Fruit fly (Drosophila melanogaster): ENCODE measurements around the gene Hel89B.

The Hel89B gene

dm6 chr3R:15963690-15964281 is 9.3 kb upstream of the Hel89B start, which contains the start of the genes CG4287 and CG5516 (continued):
- TF ChIP-seq CG7556 (GFP tag; optimal IDR thresholded peaks at IDR 0.05) = no peak
- TF ChIP-seq CG1529 (GFP tag; optimal IDR thresholded peaks at IDR 0.05) = no peak
- TF ChIP-seq disco-r (GFP tag; optimal IDR thresholded peaks at IDR 0.05) = no peak
- TF ChIP-seq ab (GFP tag; optimal IDR thresholded peaks at IDR 0.05) = no peak
- TF ChIP-seq HmgZ (tag; optimal IDR thresholded peaks at IDR 0.05) = peak; percentile 25
- TF ChIP-seq CG34422 (GFP tag; IDR thresholded peaks at IDR 0.05) = no peak; the same call in 2 of the 3 replicates
- no peak for TF ChIP-seq Hr39 (optimal IDR thresholded peaks at IDR 0.05)
- TF ChIP-seq Hsf (GFP tag; optimal IDR thresholded peaks at IDR 0.05) = peak; percentile 7
- no peak for TF ChIP-seq CG10366 (GFP tag; IDR thresholded peaks at IDR 0.05)
- no peak for TF ChIP-seq Dip3 (GFP tag; optimal IDR thresholded peaks at IDR 0.05)
- TF ChIP-seq az2 (GFP tag; optimal IDR thresholded peaks at IDR 0.05) = no peak
- TF ChIP-seq Six4 (GFP tag; optimal IDR thresholded peaks at IDR 0.05) = no peak
- TF ChIP-seq Hr78 (GFP tag; optimal IDR thresholded peaks at IDR 0.05) = no peak
- no peak for TF ChIP-seq CG8924 (tag; optimal IDR thresholded peaks at IDR 0.05)
- no peak for TF ChIP-seq Sox102F (GFP tag; optimal IDR thresholded peaks at IDR 0.05)
- TF ChIP-seq CG2116 (GFP tag; optimal IDR thresholded peaks at IDR 0.05) = peak; percentile 92
- no peak for TF ChIP-seq CG2712 (tag; optimal IDR thresholded peaks at IDR 0.05)
- TF ChIP-seq ase (GFP tag; IDR thresholded peaks at IDR 0.05) = no peak
- no peak for TF ChIP-seq CG15514 (GFP tag; optimal IDR thresholded peaks at IDR 0.05)
- TF ChIP-seq Nf-YC (tag; optimal IDR thresholded peaks at IDR 0.05) = no peak
- TF ChIP-seq CG30403 (GFP tag; optimal IDR thresholded peaks at IDR 0.05) = peak; percentile 38
- TF ChIP-seq Ets65A (GFP tag) = no peak
- TF ChIP-seq sc (optimal IDR thresholded peaks at IDR 0.05) = no peak
- TF ChIP-seq sc (GFP tag; optimal IDR thresholded peaks at IDR 0.05) = no peak
- no peak for TF ChIP-seq hth (optimal IDR thresholded peaks at IDR 0.05)
- TF ChIP-seq PHDP (tag; optimal IDR thresholded peaks at IDR 0.05) = no peak
- peak; percentile 38 for TF ChIP-seq HmgD (GFP tag; optimal IDR thresholded peaks at IDR 0.05)
- TF ChIP-seq BtbVII (GFP tag; optimal IDR thresholded peaks at IDR 0.05) = no peak
- peak; percentile 39 for TF ChIP-seq kay (GFP tag; optimal IDR thresholded peaks at IDR 0.05)
- no peak for TF ChIP-seq CG2199 (GFP tag; IDR thresholded peaks at IDR 0.05)
- TF ChIP-seq HLH4C (GFP tag; IDR thresholded peaks at IDR 0.05; ENCODE audit: partially characterized antibody) = no peak; the same call in none of the 3 replicates
- no peak for TF ChIP-seq crol (GFP tag; IDR thresholded peaks at IDR 0.05)
- TF ChIP-seq CG15696 (tag; optimal IDR thresholded peaks at IDR 0.05) = no peak
- no peak for TF ChIP-seq Bteb2 (GFP tag; optimal IDR thresholded peaks at IDR 0.05)
- no peak for TF ChIP-seq cwo (GFP tag; optimal IDR thresholded peaks at IDR 0.05)
- no peak for TF ChIP-seq pum (GFP tag; optimal IDR thresholded peaks at IDR 0.05)
- TF ChIP-seq HLH3B (GFP tag; IDR thresholded peaks at IDR 0.05) = no peak
- TF ChIP-seq fru (optimal IDR thresholded peaks at IDR 0.05) = no peak
- no peak for TF ChIP-seq CG11723 (GFP tag; optimal IDR thresholded peaks at IDR 0.05)
- TF ChIP-seq CG11696 (GFP tag; IDR thresholded peaks at IDR 0.05) = no peak
- TF ChIP-seq CG6683 (GFP tag; optimal IDR thresholded peaks at IDR 0.05) = no peak
- TF ChIP-seq CG7745 (tag; optimal IDR thresholded peaks at IDR 0.05) = no peak
- peak; percentile 55 for TF ChIP-seq YL-1 (GFP tag; optimal IDR thresholded peaks at IDR 0.05)
- no peak for TF ChIP-seq grn (GFP tag; optimal IDR thresholded peaks at IDR 0.05)
- TF ChIP-seq sima (GFP tag; optimal IDR thresholded peaks at IDR 0.05) = no peak
- no peak; the same call in 1 of the 2 replicates for TF ChIP-seq CG9932 (GFP tag; IDR thresholded peaks at IDR 0.05)
- TF ChIP-seq CG3407 (GFP tag; optimal IDR thresholded peaks at IDR 0.05) = no peak
- TF ChIP-seq da (GFP tag; optimal IDR thresholded peaks at IDR 0.05) = no peak
- no peak for TF ChIP-seq CG16815 (GFP tag; optimal IDR thresholded peaks at IDR 0.05)
- TF ChIP-seq insv (GFP tag; optimal IDR thresholded peaks at IDR 0.05) = no peak
- TF ChIP-seq CkIIα-i1 (GFP tag; IDR thresholded peaks at IDR 0.05) = no peak
- TF ChIP-seq lilli (GFP tag; optimal IDR thresholded peaks at IDR 0.05) = peak; percentile 53
- TF ChIP-seq GATAe (GFP tag; conservative IDR thresholded peaks at IDR 0.05) = no peak
